Worm (Caenorhabditis elegans) whole organism, L1 larva: ENCODE data around the gene F14H8.4.

Experiments used
- C04F5.9 ChIP-seq: sonication (generic microtip); optimal IDR thresholded peaks from 2 replicates; lab custom pipeline; 2016; ENCODE audit warnings: missing genetic modification characterization, missing compliant biosample characterization
- C34B4.2 ChIP-seq: sonication (generic microtip); optimal IDR thresholded peaks from 2 replicates; lab custom pipeline; 2017; ENCODE audit warnings: mild to moderate bottlenecking, missing genetic modification characterization, missing compliant biosample characterization
- blmp-1 ChIP-seq: fragments of 150-350 bp; optimal IDR thresholded peaks from 2 replicates; lab custom pipeline; 2014; ENCODE audit warnings: missing biosample characterization, missing genetic modification characterization
- ceh-63 ChIP-seq: fragments of 200-800 bp; sonication (Bioruptor generic); optimal IDR thresholded peaks from 2 replicates; lab custom pipeline; 2018; ENCODE audit warnings: mild to moderate bottlenecking, missing genetic modification characterization, missing compliant biosample characterization
- dsc-1 ChIP-seq: sonication (generic microtip); optimal IDR thresholded peaks from 2 replicates; lab custom pipeline; 2016; ENCODE audit warnings: mild to moderate bottlenecking, missing genetic modification characterization, missing compliant biosample characterization
- efl-1 ChIP-seq, 4 experiments: fragments of 150-350 bp; optimal IDR thresholded peaks in 3 of 4; peaks in 1 of 4; 1 replicate in 1 of 4; 2 replicates in 3 of 4; lab custom pipeline; 2014; ENCODE audit warnings: missing biosample characterization in 2 of 4, missing genetic modification characterization in 2 of 4, missing genetic modification reagents in 2 of 4
- egl-13 ChIP-seq: sonication (generic microtip); optimal IDR thresholded peaks from 2 replicates; lab custom pipeline; 2016; ENCODE audit warnings: missing genotype, missing genetic modification reagents, missing genetic modification characterization, missing compliant biosample characterization
- elt-3 ChIP-seq, 6 experiments: fragments of 150-350 bp in 1 of 6; sonication (generic microtip); optimal IDR thresholded peaks; 2 replicates each; lab custom pipeline; 2017 to 2018; ENCODE audit warnings: missing biosample characterization in 6 of 6, missing genetic modification characterization in 6 of 6, inconsistent platforms in 1 of 6
- fkh-4 ChIP-seq: sonication (generic microtip); optimal IDR thresholded peaks from 2 replicates; lab custom pipeline; 2016; ENCODE audit warnings: missing compliant biosample characterization, missing genetic modification characterization, borderline replicate concordance
- fos-1 ChIP-seq: fragments of 150-350 bp; optimal IDR thresholded peaks from 2 replicates; lab custom pipeline; 2014; ENCODE audit warnings: missing biosample characterization, missing genetic modification characterization
- hpl-2 ChIP-seq: fragments of 150-350 bp; optimal IDR thresholded peaks from 2 replicates; lab custom pipeline; 2014; ENCODE audit warnings: missing biosample characterization, missing genetic modification reagents, missing genetic modification characterization
- isw-1 ChIP-seq: fragments of 200-800 bp; sonication (Bioruptor generic); IDR thresholded peaks from 2 replicates; pipeline ENCODE4 v1.3.6; 2022; ENCODE audit warnings: missing genetic modification characterization, missing compliant biosample characterization
- lin-14 ChIP-seq: fragments of 200-800 bp; sonication (Bioruptor generic); optimal IDR thresholded peaks from 2 replicates; lab custom pipeline; 2018; ENCODE audit warnings: mild to moderate bottlenecking, missing genetic modification characterization, moderate library complexity, missing compliant biosample characterization
- lin-15B ChIP-seq: fragments of 150-350 bp; sonication (generic microtip); optimal IDR thresholded peaks from 3 replicates; lab custom pipeline; 2014; ENCODE audit warnings: missing biosample characterization, missing genetic modification characterization
- lin-35 ChIP-seq, 2 experiments: fragments of 150-350 bp; optimal IDR thresholded peaks; 2 replicates each; lab custom pipeline; 2014; ENCODE audit warnings: missing biosample characterization in 2 of 2, missing genetic modification characterization in 2 of 2, missing genetic modification reagents in 2 of 2
- lir-3 ChIP-seq: sonication (generic microtip); optimal IDR thresholded peaks from 2 replicates; lab custom pipeline; 2016; ENCODE audit warnings: mild to moderate bottlenecking, missing genetic modification characterization, moderate library complexity, missing compliant biosample characterization; ENCODE audit not compliant: poor library complexity
- lsy-2 ChIP-seq, 2 experiments: fragments of 150-350 bp; optimal IDR thresholded peaks; 2 replicates each; lab custom pipeline; 2014; ENCODE audit warnings: missing biosample characterization in 2 of 2, missing genetic modification characterization in 2 of 2
- mab-9 ChIP-seq: fragments of 200-800 bp; sonication (Bioruptor generic); IDR thresholded peaks from 2 replicates; pipeline ENCODE4 v1.3.6; 2022; ENCODE audit warnings: missing genetic modification reagents, missing genetic modification characterization, missing compliant biosample characterization
- mdl-1 ChIP-seq, 2 experiments: fragments of 150-350 bp; optimal IDR thresholded peaks; 2 replicates each; lab custom pipeline; 2014 to 2017; ENCODE audit warnings: missing biosample characterization in 2 of 2, missing genetic modification characterization in 2 of 2, inconsistent platforms in 1 of 2
- mep-1 ChIP-seq: fragments of 150-350 bp; optimal IDR thresholded peaks from 2 replicates; lab custom pipeline; 2014; ENCODE audit warnings: missing biosample characterization, missing genetic modification characterization
- nhr-12 ChIP-seq: sonication (generic microtip); optimal IDR thresholded peaks from 2 replicates; lab custom pipeline; 2017; ENCODE audit warnings: missing biosample characterization, missing genetic modification characterization
- nhr-28 ChIP-seq: fragments of 150-350 bp; optimal IDR thresholded peaks from 2 replicates; lab custom pipeline; 2014; ENCODE audit warnings: missing biosample characterization, missing genetic modification characterization
- nhr-47 ChIP-seq: sonication (generic microtip); optimal IDR thresholded peaks from 2 replicates; lab custom pipeline; 2016; ENCODE audit warnings: mild to moderate bottlenecking, missing genetic modification characterization, moderate library complexity, missing compliant biosample characterization
- nhr-71 ChIP-seq: sonication (generic microtip); optimal IDR thresholded peaks from 2 replicates; lab custom pipeline; 2016; ENCODE audit warnings: mild to moderate bottlenecking, missing genetic modification characterization, moderate library complexity, missing compliant biosample characterization
- nhr-84 ChIP-seq: sonication (generic microtip); optimal IDR thresholded peaks from 2 replicates; lab custom pipeline; 2017; ENCODE audit warnings: missing biosample characterization, missing genetic modification characterization
- nhr-85 ChIP-seq: sonication (generic microtip); peaks from one replicate; lab custom pipeline; 2016; ENCODE audit warnings: missing genetic modification characterization, inconsistent platforms, missing compliant biosample characterization
- nhr-90 ChIP-seq: sonication (generic microtip); optimal IDR thresholded peaks from 2 replicates; lab custom pipeline; 2016; ENCODE audit warnings: mild to moderate bottlenecking, missing genetic modification characterization, missing compliant biosample characterization; ENCODE audit not compliant: poor library complexity
- pag-3 ChIP-seq: sonication (generic microtip); optimal IDR thresholded peaks from 2 replicates; lab custom pipeline; 2017; ENCODE audit warnings: missing genetic modification characterization, mild to moderate bottlenecking, missing compliant biosample characterization, antibody characterized with exemption, borderline replicate concordance; ENCODE audit not compliant: insufficient read depth
- pqm-1 ChIP-seq: sonication (generic microtip); optimal IDR thresholded peaks from 3 replicates; lab custom pipeline; 2017; ENCODE audit warnings: missing biosample characterization, missing genetic modification characterization
- rnt-1 ChIP-seq: sonication (generic microtip); optimal IDR thresholded peaks from 2 replicates; lab custom pipeline; 2016; ENCODE audit warnings: mild to moderate bottlenecking, missing genetic modification characterization, moderate library complexity, missing compliant biosample characterization
- skn-1 ChIP-seq: fragments of 150-350 bp; optimal IDR thresholded peaks from 2 replicates; lab custom pipeline; 2014; ENCODE audit warnings: missing biosample characterization, missing genetic modification characterization
- snu-23 ChIP-seq: sonication (generic microtip); optimal IDR thresholded peaks from 2 replicates; lab custom pipeline; 2016; ENCODE audit warnings: missing genetic modification characterization, missing compliant biosample characterization
- sox-4 ChIP-seq: sonication (generic microtip); optimal IDR thresholded peaks from 2 replicates; lab custom pipeline; 2016; ENCODE audit warnings: missing genetic modification characterization, missing compliant biosample characterization
- sup-37 ChIP-seq: fragments of 200-800 bp; sonication (Bioruptor generic); optimal IDR thresholded peaks from 2 replicates; lab custom pipeline; 2018; ENCODE audit warnings: mild to moderate bottlenecking, missing genetic modification characterization, missing compliant biosample characterization
- tbx-2 ChIP-seq: sonication (generic microtip); optimal IDR thresholded peaks from 2 replicates; lab custom pipeline; 2016; ENCODE audit warnings: missing genetic modification characterization, missing compliant biosample characterization
- unc-130 ChIP-seq: fragments of 150-350 bp; optimal IDR thresholded peaks from 2 replicates; lab custom pipeline; 2017; ENCODE audit warnings: missing biosample characterization, missing genetic modification characterization, inconsistent platforms
- unc-62 ChIP-seq: fragments of 150-350 bp; optimal IDR thresholded peaks from 2 replicates; lab custom pipeline; 2014; ENCODE audit warnings: missing biosample characterization, missing genetic modification reagents, missing genetic modification characterization
- vab-15 ChIP-seq: sonication (generic microtip); optimal IDR thresholded peaks from 2 replicates; lab custom pipeline; 2017; ENCODE audit warnings: missing genotype, mild to moderate bottlenecking, missing genetic modification characterization, missing compliant biosample characterization
- xbp-1 ChIP-seq: sonication (generic microtip); optimal IDR thresholded peaks from 2 replicates; lab custom pipeline; 2016; ENCODE audit warnings: missing genetic modification characterization, missing compliant biosample characterization
- ztf-4 ChIP-seq: fragments of 150-350 bp; optimal IDR thresholded peaks from 2 replicates; lab custom pipeline; 2014; ENCODE audit warnings: missing biosample characterization, missing genetic modification characterization

F14H8.4 gene

ce11 chrV:15011560-15011959 is 12.1 kb upstream of the F14H8.4 start, which contains the start of gene nmr-2 (continued):
- TF ChIP-seq nhr-28 (tag; lab: Kevin White, UChicago) = no peak
- TF ChIP-seq, all 84 proteins: peak for 0

ce11 chrV:15012542-15013301 is 10.9 kb upstream of the F14H8.4 start:
- TF ChIP-seq snu-23 (GFP tag; lab: Kevin White, UChicago) (peak; percentile 29), efl-1 (optimal IDR thresholded peaks at IDR 0.05; lab: Kevin White, UChicago) (peak in 1 of 2 experiments; percentile 15), efl-1 (GFP tag; optimal IDR thresholded peaks at IDR 0.05 in 1 of 2; lab: Kevin White, UChicago) (peak in 1 of 2 experiments; percentile 84), nhr-47 (tag; lab: Kevin White, UChicago) (peak; percentile 12), rnt-1 (tag; lab: Kevin White, UChicago) (peak; percentile 70), egl-13 (tag; lab: Kevin White, UChicago) (no peak), blmp-1 (tag; lab: Kevin White, UChicago) (no peak), dsc-1 (tag; lab: Kevin White, UChicago) (peak; percentile 24), nhr-85 (tag; lab: Kevin White, UChicago) (peak; percentile 67), lin-35 (GFP tag; optimal IDR thresholded peaks at IDR 0.05; lab: Kevin White, UChicago) (peak in 1 of 2 experiments; percentile 18), lin-14 (peak; percentile 20), nhr-71 (peak; percentile 36), lir-3 (no peak)

- TF ChIP-seq fos-1 (tag; lab: Kevin White, UChicago) = no peak
- TF ChIP-seq fkh-4 (tag; lab: Kevin White, UChicago) = no peak
- no peak for TF ChIP-seq lin-35 (GFP tag; optimal IDR thresholded peaks at IDR 0.05; lab: Kevin White, UChicago)
- no peak for TF ChIP-seq mab-9
- no peak for TF ChIP-seq C04F5.9
- no peak for TF ChIP-seq pqm-1 (tag; lab: Kevin White, UChicago)
- TF ChIP-seq egl-13 (tag; lab: Kevin White, UChicago) = no peak
- no peak for TF ChIP-seq unc-62
- TF ChIP-seq nhr-28 (tag; lab: Kevin White, UChicago) = no peak
- no peak for TF ChIP-seq C34B4.2
These were observed 10.3 kb upstream of the F14H8.4 start for ce11 chrV:15013328-15013727.

ce11 chrV:15014164-15014563 is 9.5 kb upstream of the F14H8.4 start, which contains the start of gene obr-2:
obr-2 (minus strand) TSS chrV:15014264.
- TF ChIP-seq tbx-2 (tag; lab: Kevin White, UChicago) (no peak), blmp-1 (tag; lab: Kevin White, UChicago) (no peak)

ce11 chrV:15015799-15016198 is 7.8 kb upstream of the F14H8.4 start:
- TF ChIP-seq sup-37 (GFP tag; lab: Kevin White, UChicago) (no peak), pag-3 (tag; lab: Kevin White, UChicago) (no peak), lir-3 (no peak), sox-4 (no peak), snu-23 (GFP tag; lab: Kevin White, UChicago) (peak; percentile 33), rnt-1 (tag; lab: Kevin White, UChicago) (peak; percentile 11), unc-62 (no peak), ztf-4 (no peak), tbx-2 (tag; lab: Kevin White, UChicago) (no peak), mep-1 (peak; percentile 4), isw-1 (GFP tag; lab: Robert Waterston, UW) (no peak), lin-14 (peak; percentile 44), xbp-1 (tag; lab: Kevin White, UChicago) (no peak), ceh-63 (GFP tag; lab: Kevin White, UChicago) (no peak), lin-35 (GFP tag; optimal IDR thresholded peaks at IDR 0.05; lab: Kevin White, UChicago) (peak in 1 of 2 experiments; percentile 1), unc-130 (tag; lab: Kevin White, UChicago) (no peak), fkh-4 (tag; lab: Kevin White, UChicago) (no peak), lsy-2 (tag; optimal IDR thresholded peaks at IDR 0.05; lab: Kevin White, UChicago) (peak in 1 of 2 experiments; percentile 11), nhr-90 (tag; lab: Kevin White, UChicago) (peak; percentile 4), nhr-84 (no peak), nhr-71 (peak; percentile 48), elt-3 (tag; optimal IDR thresholded peaks at IDR 0.05; lab: Kevin White, UChicago) (peak in 1 of 6 experiments; percentile 36), C04F5.9 (no peak), vab-15 (tag; lab: Kevin White, UChicago) (no peak), mdl-1 (tag; optimal IDR thresholded peaks at IDR 0.05; lab: Kevin White, UChicago) (no peak), nhr-28 (tag; lab: Kevin White, UChicago) (no peak), nhr-12 (tag; lab: Kevin White, UChicago) (no peak), lin-15B (tag; lab: Kevin White, UChicago) (no peak), hpl-2 (no peak), skn-1 (tag; lab: Kevin White, UChicago) (peak; percentile 7)
